Fruit fly (Drosophila melanogaster): ENCODE data around the gene WASp.
A peak's percentile ranks its signal among the peaks of the same experiment; 100 is the strongest.

WASp gene

dm6 chr3R:28830746-28831145 lies 1.1 kb downstream of the WASp start:
- TF ChIP-seq CG14711 (tag; optimal IDR thresholded peaks at IDR 0.05) (no peak), CG7045 (GFP tag; optimal IDR thresholded peaks at IDR 0.05) (no peak), CG11617 (GFP tag; optimal IDR thresholded peaks at IDR 0.05) (no peak), CG5204 (GFP tag; optimal IDR thresholded peaks at IDR 0.05) (no peak), toe (GFP tag; optimal IDR thresholded peaks at IDR 0.05) (no peak), Crg-1 (GFP tag; optimal IDR thresholded peaks at IDR 0.05) (no peak), CG1620 (GFP tag; optimal IDR thresholded peaks at IDR 0.05) (no peak), Mnt (GFP tag; optimal IDR thresholded peaks at IDR 0.05) (no peak), CG33017 (tag; optimal IDR thresholded peaks at IDR 0.05) (no peak), cnc (optimal IDR thresholded peaks at IDR 0.05) (no peak), CG7101 (tag; optimal IDR thresholded peaks at IDR 0.05) (no peak), tj (GFP tag; optimal IDR thresholded peaks at IDR 0.05) (no peak), bab1 (GFP tag; optimal IDR thresholded peaks at IDR 0.05) (no peak), cic (GFP tag; optimal IDR thresholded peaks at IDR 0.05) (no peak), ovo (GFP tag; optimal IDR thresholded peaks at IDR 0.05) (no peak), pad (GFP tag; optimal IDR thresholded peaks at IDR 0.05) (no peak), Hr96 (GFP tag; optimal IDR thresholded peaks at IDR 0.05) (no peak), CG12768 (GFP tag; optimal IDR thresholded peaks at IDR 0.05) (no peak), kay (GFP tag; ENCODE audit: borderline replicate concordance) (no peak)

- TF ChIP-seq CG5204 (GFP tag; optimal IDR thresholded peaks at IDR 0.05) (no peak), CG11617 (GFP tag; optimal IDR thresholded peaks at IDR 0.05) (peak; percentile 53), kay (GFP tag; ENCODE audit: borderline replicate concordance) (peak; percentile 97), cic (GFP tag; optimal IDR thresholded peaks at IDR 0.05) (peak; percentile 93), CG1620 (GFP tag; optimal IDR thresholded peaks at IDR 0.05) (no peak), Mnt (GFP tag; optimal IDR thresholded peaks at IDR 0.05) (peak; percentile 45), bab1 (GFP tag; optimal IDR thresholded peaks at IDR 0.05) (no peak), Hr96 (GFP tag; optimal IDR thresholded peaks at IDR 0.05) (no peak), toe (GFP tag; optimal IDR thresholded peaks at IDR 0.05) (peak; percentile 36), CG7045 (GFP tag; optimal IDR thresholded peaks at IDR 0.05) (no peak), ovo (GFP tag; optimal IDR thresholded peaks at IDR 0.05) (peak; percentile 21), Crg-1 (GFP tag; optimal IDR thresholded peaks at IDR 0.05) (no peak), CG12768 (GFP tag; optimal IDR thresholded peaks at IDR 0.05) (peak; percentile 40), cnc (optimal IDR thresholded peaks at IDR 0.05) (no peak), CG33017 (tag; optimal IDR thresholded peaks at IDR 0.05) (peak; percentile 44), Clk (GFP tag; optimal IDR thresholded peaks at IDR 0.05) (no peak), tj (GFP tag; optimal IDR thresholded peaks at IDR 0.05) (no peak), CG7101 (tag; optimal IDR thresholded peaks at IDR 0.05) (peak; percentile 45), pad (GFP tag; optimal IDR thresholded peaks at IDR 0.05) (no peak), CG14711 (tag; optimal IDR thresholded peaks at IDR 0.05) (no peak)
Measured at dm6 chr3R:28829328-28829916, 2.4 kb downstream of the WASp start.

dm6 chr3R:28827222-28827621 lies 4.6 kb downstream of the WASp start:
- TF ChIP-seq tj (GFP tag; optimal IDR thresholded peaks at IDR 0.05) (no peak), CG1620 (GFP tag; optimal IDR thresholded peaks at IDR 0.05) (no peak), CG7101 (tag; optimal IDR thresholded peaks at IDR 0.05) (no peak), Crg-1 (GFP tag; optimal IDR thresholded peaks at IDR 0.05) (no peak), CG5204 (GFP tag; optimal IDR thresholded peaks at IDR 0.05) (no peak), cic (GFP tag; optimal IDR thresholded peaks at IDR 0.05) (no peak), CG33017 (tag; optimal IDR thresholded peaks at IDR 0.05) (no peak), toe (GFP tag; optimal IDR thresholded peaks at IDR 0.05) (no peak), Clk (GFP tag; optimal IDR thresholded peaks at IDR 0.05) (no peak), kay (GFP tag; ENCODE audit: borderline replicate concordance) (no peak)

- TF ChIP-seq Clk (GFP tag; optimal IDR thresholded peaks at IDR 0.05) (peak; percentile 25), CG5204 (GFP tag; optimal IDR thresholded peaks at IDR 0.05) (peak; percentile 77), CG1620 (GFP tag; optimal IDR thresholded peaks at IDR 0.05) (peak; percentile 45), kay (GFP tag; ENCODE audit: borderline replicate concordance) (no peak), tj (GFP tag; optimal IDR thresholded peaks at IDR 0.05) (peak; percentile 50), cic (GFP tag; optimal IDR thresholded peaks at IDR 0.05) (no peak), cnc (optimal IDR thresholded peaks at IDR 0.05) (no peak), toe (GFP tag; optimal IDR thresholded peaks at IDR 0.05) (peak; percentile 70), CG14711 (tag; optimal IDR thresholded peaks at IDR 0.05) (peak; percentile 67), Mnt (GFP tag; optimal IDR thresholded peaks at IDR 0.05) (peak; percentile 53), CG33017 (tag; optimal IDR thresholded peaks at IDR 0.05) (peak; percentile 64), pad (GFP tag; optimal IDR thresholded peaks at IDR 0.05) (peak; percentile 67), CG12768 (GFP tag; optimal IDR thresholded peaks at IDR 0.05) (peak; percentile 79), Crg-1 (GFP tag; optimal IDR thresholded peaks at IDR 0.05) (peak; percentile 57), CG7101 (tag; optimal IDR thresholded peaks at IDR 0.05) (peak; percentile 77), ovo (GFP tag; optimal IDR thresholded peaks at IDR 0.05) (no peak), Hr96 (GFP tag; optimal IDR thresholded peaks at IDR 0.05) (peak; percentile 76), bab1 (GFP tag; optimal IDR thresholded peaks at IDR 0.05) (peak; percentile 78), CG11617 (GFP tag; optimal IDR thresholded peaks at IDR 0.05) (peak; percentile 84), CG7045 (GFP tag; optimal IDR thresholded peaks at IDR 0.05) (peak; percentile 78)
Measured at dm6 chr3R:28819555-28820305, 12.1 kb downstream of the WASp start, which contains the start of the genes CG1523 and CG1647. CG1523 (minus strand) TSS chr3R:28819668. CG1647 (plus strand) TSS chr3R:28820221.

- TF ChIP-seq Hr96 (GFP tag; optimal IDR thresholded peaks at IDR 0.05) (no peak), tj (GFP tag; optimal IDR thresholded peaks at IDR 0.05) (peak; percentile 6), cic (GFP tag; optimal IDR thresholded peaks at IDR 0.05) (no peak), Mnt (GFP tag; optimal IDR thresholded peaks at IDR 0.05) (peak; percentile 71), CG12768 (GFP tag; optimal IDR thresholded peaks at IDR 0.05) (no peak), Crg-1 (GFP tag; optimal IDR thresholded peaks at IDR 0.05) (no peak), bab1 (GFP tag; optimal IDR thresholded peaks at IDR 0.05) (peak; percentile 31), CG5204 (GFP tag; optimal IDR thresholded peaks at IDR 0.05) (no peak), CG7101 (tag; optimal IDR thresholded peaks at IDR 0.05) (peak; percentile 8), CG14711 (tag; optimal IDR thresholded peaks at IDR 0.05) (peak; percentile 1)
Measured at dm6 chr3R:28811677-28812465, 20.0 kb downstream of the WASp start, which contains the start of gene Prp39. Prp39 (plus strand) TSS chr3R:28812102.

Measured in whole organism, adult.